Fruit fly (Drosophila melanogaster) S2 (cell line): ENCODE results near the gene CG13786.
A peak's percentile ranks its signal among the peaks of the same experiment; 100 is the strongest.

ENCODE experiments used
- CG8478 ChIP-seq: fragments of >200 bp; optimal IDR thresholded peaks from 2 replicates; lab custom pipeline; 2018
- CTCF ChIP-seq, 2 experiments: fragments of >200 bp; optimal IDR thresholded peaks; 2 replicates each; lab custom pipeline; 2018

Gene CG13786

DNA sequence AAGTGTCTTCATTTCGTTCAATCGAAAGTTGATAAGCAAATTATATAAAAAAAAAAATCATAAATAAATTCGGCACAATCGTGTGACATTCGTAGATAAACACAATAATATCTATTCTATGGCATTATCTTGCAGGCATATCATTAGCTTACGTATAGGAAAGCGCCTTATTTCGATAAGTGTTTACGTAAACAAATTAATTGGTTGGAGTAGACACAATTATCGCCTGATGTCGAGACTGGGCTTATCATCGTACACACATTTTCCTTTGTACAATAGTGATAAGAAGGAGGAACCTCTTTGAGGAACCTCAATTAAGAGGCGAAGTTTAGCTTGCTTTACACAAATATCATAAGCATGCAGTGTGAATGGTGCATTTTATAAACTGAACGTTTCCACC is 37.9 kb downstream of the CG13786 start:
- no peak for TF ChIP-seq CTCF (optimal IDR thresholded peaks at IDR 0.05; lab: Kevin White, UChicago)
- TF ChIP-seq CG8478 (lab: Kevin White, UChicago): no peak

DNA sequence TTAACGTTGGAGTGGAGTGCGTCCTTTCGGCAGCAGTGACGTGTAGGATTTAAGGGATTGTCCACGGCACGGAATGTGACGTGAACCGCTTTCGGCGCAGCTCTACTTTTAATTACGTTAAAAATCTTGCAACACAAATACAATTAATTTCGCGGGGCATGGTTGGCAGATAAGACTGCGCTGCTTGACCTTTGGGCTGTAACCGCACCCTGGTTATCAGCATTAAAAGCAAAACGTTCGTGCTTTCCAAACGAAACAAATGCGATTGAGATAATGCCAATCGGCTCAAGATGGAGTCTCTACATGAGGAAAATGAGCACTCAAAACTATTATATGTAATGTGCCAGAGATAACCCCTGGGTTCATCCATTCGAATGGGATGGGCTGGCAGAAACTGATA is 39.2 kb downstream of the CG13786 start:
- TF ChIP-seq CG8478 (lab: Kevin White, UChicago) (no peak), CTCF (optimal IDR thresholded peaks at IDR 0.05; lab: Kevin White, UChicago) (no peak)

DNA sequence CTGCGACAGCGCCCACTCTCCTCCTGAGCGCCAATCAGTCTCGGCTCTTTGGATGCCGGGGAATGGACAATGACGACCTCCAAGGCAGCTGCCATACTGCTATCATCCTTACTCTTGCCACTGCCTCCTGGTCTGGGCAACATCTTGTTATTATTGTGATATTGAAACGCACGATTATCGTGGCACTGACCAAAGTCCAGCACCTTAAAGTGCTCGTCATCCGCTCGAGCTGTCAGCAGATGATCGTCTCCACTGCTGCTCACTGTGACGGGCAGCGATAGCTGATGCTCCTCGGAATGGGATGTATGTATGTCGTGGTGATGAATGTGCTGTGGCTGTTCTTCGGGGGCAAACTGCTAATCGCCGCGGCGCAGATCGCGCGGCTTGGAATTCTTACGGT is 45.1 kb downstream of the CG13786 start:
- TF ChIP-seq CTCF (optimal IDR thresholded peaks at IDR 0.05; lab: Kevin White, UChicago) (no peak), CG8478 (lab: Kevin White, UChicago) (no peak)

DNA sequence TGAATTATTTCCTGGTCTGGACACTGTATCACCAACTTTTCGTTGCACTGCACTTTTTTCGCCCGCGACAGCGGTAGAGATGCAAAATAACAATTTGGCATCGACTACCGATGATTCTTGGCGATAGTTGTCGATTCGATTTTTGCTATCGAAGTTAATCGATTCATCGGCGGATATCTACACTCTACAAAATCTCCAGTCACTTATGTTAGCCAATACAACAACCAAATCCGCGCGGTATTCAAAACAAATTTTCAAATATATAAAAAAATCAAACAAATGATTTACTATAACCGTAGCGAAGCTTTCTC is 48.7 kb downstream of the CG13786 start, which contains the start of gene CG4502:
Gene CG4502, minus strand, starts transcription at position 93 of the 311 bp plus-strand sequence.
- TF ChIP-seq CTCF (optimal IDR thresholded peaks at IDR 0.05; lab: Kevin White, UChicago) (peak; percentile 11 to 47), CG8478 (lab: Kevin White, UChicago) (no peak)

DNA sequence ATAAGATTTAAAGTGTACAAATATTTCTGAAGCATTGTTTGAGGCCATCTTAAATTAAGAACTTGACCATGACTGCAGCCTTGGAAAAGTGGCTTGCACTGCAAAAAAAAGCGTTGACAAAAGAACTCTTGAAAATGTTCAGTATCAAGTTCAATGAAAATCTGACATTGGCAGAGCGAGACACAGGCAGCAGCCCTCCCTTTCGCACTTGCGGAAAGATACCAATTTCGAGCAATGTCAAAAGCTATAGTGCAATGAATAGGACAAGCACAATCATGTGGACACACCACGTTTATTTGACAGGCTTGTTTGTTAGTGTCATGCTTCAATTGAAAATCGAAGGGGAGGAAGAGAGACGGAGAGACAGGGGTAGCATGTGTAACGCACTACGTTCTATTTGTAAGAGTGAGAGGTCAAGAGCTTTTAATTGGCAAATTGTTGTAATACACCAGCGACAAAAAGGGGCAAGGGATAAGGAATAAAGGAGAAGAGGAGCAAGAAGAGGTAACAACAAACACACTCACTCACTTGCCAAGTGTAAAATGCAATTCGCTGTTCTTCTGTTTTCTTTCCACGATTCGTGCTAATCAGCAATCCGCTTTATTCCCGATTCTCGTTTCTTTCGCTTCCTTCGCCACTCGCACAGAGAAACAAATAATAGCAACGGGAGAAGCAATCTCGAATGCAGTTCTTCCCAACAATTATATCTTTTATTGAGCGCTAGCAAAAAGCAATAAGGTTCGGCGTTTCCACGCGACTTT is 49.2 kb downstream of the CG13786 start:
- TF ChIP-seq CG8478 (lab: Kevin White, UChicago) (no peak), CTCF (optimal IDR thresholded peaks at IDR 0.05; lab: Kevin White, UChicago) (no peak)
